Worm (Caenorhabditis elegans) whole organism, L2 larva: ENCODE measurements around the gene T21H3.5.

ENCODE experiments used
- C34F6.9 ChIP-seq: fragments of 150-350 bp; optimal IDR thresholded peaks from 2 replicates; lab custom pipeline; 2014; ENCODE audit warnings: missing biosample characterization, missing genetic modification characterization
- F13H6.1 ChIP-seq: sonication (generic microtip); optimal IDR thresholded peaks from 2 replicates; lab custom pipeline; 2016; ENCODE audit warnings: missing genetic modification characterization, missing compliant biosample characterization
- R02D3.7 ChIP-seq: fragments of 150-350 bp; optimal IDR thresholded peaks from 2 replicates; lab custom pipeline; 2014; ENCODE audit warnings: missing biosample characterization, missing genetic modification characterization
- Y55F3AM.14 ChIP-seq: fragments of 200-800 bp; sonication (Bioruptor generic); optimal IDR thresholded peaks from 2 replicates; lab custom pipeline; 2018; ENCODE audit warnings: mild to moderate bottlenecking, missing genetic modification characterization, missing compliant biosample characterization
- ZK546.5 ChIP-seq: sonication (generic microtip); optimal IDR thresholded peaks from 2 replicates; lab custom pipeline; 2017; ENCODE audit warnings: missing biosample characterization, missing genetic modification characterization
- alr-1 ChIP-seq: fragments of 150-350 bp; optimal IDR thresholded peaks from 2 replicates; lab custom pipeline; 2014; ENCODE audit warnings: missing biosample characterization, missing genetic modification characterization
- aly-2 ChIP-seq: fragments of 150-350 bp; optimal IDR thresholded peaks from 2 replicates; lab custom pipeline; 2014; ENCODE audit warnings: missing biosample characterization, missing genetic modification characterization
- ama-1 ChIP-seq: fragments of 150-350 bp; optimal IDR thresholded peaks from 2 replicates; lab custom pipeline; 2018; ENCODE audit warnings: inconsistent platforms
- blmp-1 ChIP-seq: sonication (generic microtip); optimal IDR thresholded peaks from 2 replicates; lab custom pipeline; 2017; ENCODE audit warnings: missing genetic modification characterization, mild to moderate bottlenecking, missing compliant biosample characterization, antibody characterized with exemption, moderate library complexity; ENCODE audit not compliant: insufficient read depth
- ceh-16 ChIP-seq: fragments of 150-350 bp; optimal IDR thresholded peaks from 2 replicates; lab custom pipeline; 2014; ENCODE audit warnings: missing biosample characterization, missing genetic modification characterization
- ceh-82 ChIP-seq: fragments of 150-350 bp; optimal IDR thresholded peaks from 2 replicates; lab custom pipeline; 2014; ENCODE audit warnings: missing biosample characterization, missing genetic modification characterization
- crh-2 ChIP-seq: sonication (generic microtip); optimal IDR thresholded peaks from 2 replicates; lab custom pipeline; 2017; ENCODE audit warnings: missing biosample characterization, missing genetic modification characterization
- egl-27 ChIP-seq: sonication (generic microtip); optimal IDR thresholded peaks from 3 replicates; lab custom pipeline; 2017; ENCODE audit warnings: missing biosample characterization, missing genetic modification reagents, missing genetic modification characterization
- elt-1 ChIP-seq: fragments of 150-350 bp; optimal IDR thresholded peaks from 2 replicates; lab custom pipeline; 2014; ENCODE audit warnings: missing biosample characterization, missing genetic modification characterization
- fos-1 ChIP-seq: fragments of 150-350 bp; optimal IDR thresholded peaks from 2 replicates; lab custom pipeline; 2014; ENCODE audit warnings: missing biosample characterization, missing genetic modification characterization
- gmeb-1 ChIP-seq: fragments of 150-350 bp; optimal IDR thresholded peaks from 2 replicates; lab custom pipeline; 2014; ENCODE audit warnings: missing biosample characterization, missing genetic modification characterization
- lin-11 ChIP-seq: fragments of 150-350 bp; sonication (generic microtip); optimal IDR thresholded peaks from 2 replicates; lab custom pipeline; 2014; ENCODE audit warnings: missing biosample characterization, missing genetic modification characterization, inconsistent platforms, mixed read lengths
- lin-13 ChIP-seq: fragments of 150-350 bp; optimal IDR thresholded peaks from 2 replicates; lab custom pipeline; 2014; ENCODE audit warnings: missing biosample characterization, missing genetic modification reagents, missing genetic modification characterization
- lsy-2 ChIP-seq, 2 experiments: fragments of 150-350 bp in 1 of 2; sonication (generic microtip) in 1 of 2; optimal IDR thresholded peaks; 2 replicates each; lab custom pipeline; 2014 to 2017; ENCODE audit warnings: missing biosample characterization in 2 of 2, missing genetic modification characterization in 2 of 2
- mab-5 ChIP-seq: fragments of 150-350 bp; optimal IDR thresholded peaks from 2 replicates; lab custom pipeline; 2014; ENCODE audit warnings: missing biosample characterization, missing genetic modification characterization
- mdl-1 ChIP-seq, 2 experiments: fragments of 150-350 bp in 1 of 2; sonication (generic microtip) in 1 of 2; optimal IDR thresholded peaks; 2 replicates each; lab custom pipeline; 2017; ENCODE audit warnings: missing biosample characterization in 2 of 2, missing genetic modification characterization in 2 of 2
- nhr-10 ChIP-seq: sonication (generic microtip); optimal IDR thresholded peaks from 2 replicates; lab custom pipeline; 2017; ENCODE audit warnings: missing biosample characterization, missing genetic modification characterization
- nhr-11 ChIP-seq: fragments of 150-350 bp; optimal IDR thresholded peaks from 2 replicates; lab custom pipeline; 2014; ENCODE audit warnings: missing biosample characterization, missing genetic modification characterization
- nhr-12 ChIP-seq: fragments of 150-350 bp; optimal IDR thresholded peaks from 2 replicates; lab custom pipeline; 2014; ENCODE audit warnings: missing biosample characterization, missing genetic modification characterization
- nhr-129 ChIP-seq: fragments of 150-350 bp; optimal IDR thresholded peaks from 2 replicates; lab custom pipeline; 2014; ENCODE audit warnings: missing biosample characterization, missing genetic modification characterization
- nhr-23 ChIP-seq: fragments of 150-350 bp; optimal IDR thresholded peaks from 2 replicates; lab custom pipeline; 2014; ENCODE audit warnings: missing biosample characterization, missing genetic modification reagents, missing genetic modification characterization
- nhr-237 ChIP-seq: fragments of 150-350 bp; optimal IDR thresholded peaks from 2 replicates; lab custom pipeline; 2014; ENCODE audit warnings: missing biosample characterization, missing genetic modification characterization
- nhr-77 ChIP-seq: fragments of 150-350 bp; optimal IDR thresholded peaks from 2 replicates; lab custom pipeline; 2014; ENCODE audit warnings: missing biosample characterization, missing genetic modification characterization
- peb-1 ChIP-seq: fragments of 150-350 bp; optimal IDR thresholded peaks from 2 replicates; lab custom pipeline; 2014; ENCODE audit warnings: missing biosample characterization, missing genetic modification characterization
- sem-4 ChIP-seq: fragments of 150-350 bp; optimal IDR thresholded peaks from 2 replicates; lab custom pipeline; 2014; ENCODE audit warnings: missing biosample characterization, missing genetic modification reagents, missing genetic modification characterization
- skn-1 ChIP-seq: sonication (generic microtip); optimal IDR thresholded peaks from 2 replicates; lab custom pipeline; 2017; ENCODE audit warnings: missing biosample characterization, missing genetic modification characterization
- sma-9 ChIP-seq, 2 experiments: fragments of 150-350 bp in 1 of 2; sonication (generic microtip) in 1 of 2; optimal IDR thresholded peaks; 2 replicates each; lab custom pipeline; 2014 to 2016; ENCODE audit warnings: missing genetic modification characterization in 2 of 2, mild to moderate bottlenecking in 1 of 2, missing biosample characterization in 1 of 2, missing compliant biosample characterization in 1 of 2, missing genetic modification reagents in 1 of 2, moderate library complexity in 1 of 2
- unc-39 ChIP-seq: fragments of 150-350 bp; optimal IDR thresholded peaks from 2 replicates; lab custom pipeline; 2014; ENCODE audit warnings: missing biosample characterization, missing genetic modification characterization
- zag-1 ChIP-seq: fragments of 150-350 bp; optimal IDR thresholded peaks from 2 replicates; lab custom pipeline; 2014; ENCODE audit warnings: missing biosample characterization, missing genetic modification characterization
- ztf-11 ChIP-seq: sonication (generic microtip); optimal IDR thresholded peaks from 2 replicates; lab custom pipeline; 2017; ENCODE audit warnings: missing biosample characterization, missing genetic modification characterization
- ztf-4 ChIP-seq: fragments of 150-350 bp; optimal IDR thresholded peaks from 2 replicates; lab custom pipeline; 2014; ENCODE audit warnings: missing biosample characterization, missing genetic modification characterization

T21H3.5 gene

ce11 chrV:1179279-1179678 lies 15.2 kb upstream of the T21H3.5 start, which contains the start of gene F25A2.1:
Gene F25A2.1, plus strand, starts transcription at chrV:1179579.
- TF ChIP-seq fos-1 (tag; lab: Kevin White, UChicago) (peak; percentile 19), crh-2 (tag; lab: Kevin White, UChicago) (no peak), sma-9 (GFP tag; optimal IDR thresholded peaks at IDR 0.05; lab: Kevin White, UChicago) (no peak), sma-9 (tag; optimal IDR thresholded peaks at IDR 0.05; lab: Kevin White, UChicago) (no peak), zag-1 (no peak), ztf-11 (no peak), alr-1 (no peak), nhr-23 (no peak), nhr-129 (tag; lab: Kevin White, UChicago) (no peak), lin-13 (GFP tag; lab: Kevin White, UChicago) (no peak)

DNA sequence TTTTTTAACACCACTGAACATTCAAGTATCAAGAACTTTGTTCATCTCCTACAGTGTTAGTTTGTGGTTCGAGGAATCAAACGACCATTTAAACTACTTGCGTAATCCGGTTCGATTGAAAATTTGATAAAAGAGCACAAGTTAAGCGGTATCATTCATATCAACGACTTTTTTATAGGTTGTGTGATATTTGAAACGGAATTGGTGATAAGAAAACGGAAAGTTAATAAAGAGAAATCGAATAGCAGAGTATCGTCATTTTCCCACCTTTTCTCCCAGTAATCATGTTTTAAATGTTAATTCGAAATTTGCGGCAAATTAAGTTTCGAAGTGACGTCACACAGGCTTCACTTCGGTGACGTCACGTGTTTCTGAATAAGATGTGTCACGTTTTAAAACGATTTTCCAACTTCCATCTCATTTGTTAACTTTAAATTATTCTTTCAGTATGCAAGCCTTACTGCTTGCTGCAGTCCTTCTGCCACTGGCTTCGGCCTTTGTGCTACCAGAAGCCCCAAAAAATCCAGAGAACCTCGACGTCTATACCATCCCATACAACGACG lies 12.3 kb upstream of the T21H3.5 start, which contains the start of gene T21H3.1:
Gene T21H3.1, plus strand, starts transcription at position 448 of the 563 bp plus-strand sequence.
- TF ChIP-seq sma-9 (GFP tag; optimal IDR thresholded peaks at IDR 0.05; lab: Kevin White, UChicago) (peak; percentile 60), sma-9 (tag; optimal IDR thresholded peaks at IDR 0.05; lab: Kevin White, UChicago) (no peak), nhr-11 (tag; lab: Kevin White, UChicago) (no peak), fos-1 (tag; lab: Kevin White, UChicago) (peak; percentile 92), crh-2 (tag; lab: Kevin White, UChicago) (peak; percentile 57)
- TF ChIP-seq, all 48 proteins: peak for 3

- no peak for TF ChIP-seq sem-4 (tag; lab: Kevin White, UChicago)
- TF ChIP-seq unc-39 (tag; lab: Kevin White, UChicago) = no peak
- TF ChIP-seq fos-1 (tag; lab: Kevin White, UChicago) = no peak
- TF ChIP-seq R02D3.7 (tag; lab: Kevin White, UChicago) = no peak
- TF ChIP-seq aly-2 (tag; lab: Kevin White, UChicago) = no peak
- no peak for TF ChIP-seq egl-27
- TF ChIP-seq alr-1 = no peak
- TF ChIP-seq lsy-2 (tag; optimal IDR thresholded peaks at IDR 0.05; lab: Kevin White, UChicago) = no peak
- TF ChIP-seq Y55F3AM.14 (GFP tag; lab: Kevin White, UChicago) = no peak
- no peak for TF ChIP-seq F13H6.1 (tag; lab: Kevin White, UChicago)
- TF ChIP-seq ama-1 = no peak
- TF ChIP-seq gmeb-1 (tag; lab: Kevin White, UChicago) = no peak
- TF ChIP-seq mdl-1 (tag; optimal IDR thresholded peaks at IDR 0.05; lab: Kevin White, UChicago) = no peak
- TF ChIP-seq sma-9 (GFP tag; optimal IDR thresholded peaks at IDR 0.05; lab: Kevin White, UChicago) = no peak
- TF ChIP-seq sma-9 (tag; optimal IDR thresholded peaks at IDR 0.05; lab: Kevin White, UChicago) = no peak
- TF ChIP-seq crh-2 (tag; lab: Kevin White, UChicago) = no peak
- TF ChIP-seq skn-1 (tag; lab: Kevin White, UChicago) = no peak
- TF ChIP-seq nhr-129 (tag; lab: Kevin White, UChicago) = no peak
- TF ChIP-seq nhr-10 (tag; lab: Kevin White, UChicago) = no peak
- TF ChIP-seq peb-1 (tag; lab: Kevin White, UChicago) = no peak
These were observed 6.5 kb upstream of the T21H3.5 start for ce11 chrV:1170591-1170990.

DNA sequence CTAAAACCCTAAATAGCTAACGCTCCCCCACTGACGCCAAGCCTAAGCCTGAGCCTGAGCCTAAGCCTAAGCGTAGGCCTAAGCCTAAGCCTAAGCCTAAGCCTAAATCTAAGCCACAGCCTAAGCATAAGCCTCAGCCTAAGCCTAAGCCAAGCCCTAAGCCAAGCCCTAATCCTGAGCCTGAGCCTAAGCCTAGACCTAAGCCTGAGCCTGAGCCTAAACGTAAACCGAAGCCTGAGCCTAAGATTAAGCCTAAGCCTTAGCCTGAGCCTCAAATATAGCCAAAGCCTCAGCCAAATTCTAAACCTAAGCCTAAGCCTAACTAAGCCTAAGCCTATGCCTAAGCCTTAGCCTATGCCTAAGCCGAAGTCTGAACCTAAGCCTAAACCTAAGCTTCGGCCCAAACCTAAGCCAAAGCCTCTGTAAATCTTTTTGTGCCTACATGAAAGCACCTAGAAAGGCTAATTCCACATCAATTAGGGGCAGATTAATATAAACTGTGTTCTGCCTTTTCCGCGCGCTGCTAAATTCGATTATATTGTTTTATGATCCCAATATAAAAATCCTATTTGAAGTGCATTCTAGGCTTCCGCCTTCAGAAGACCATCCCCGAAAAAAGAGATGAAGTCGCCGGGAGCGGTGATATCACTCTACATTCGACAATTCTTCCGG lies 1.1 kb upstream of the T21H3.5 start, which contains the start of gene ptr-16:
Gene ptr-16, plus strand, starts transcription at position 622 of the 672 bp plus-strand sequence.
- no peak for TF ChIP-seq mdl-1 (tag; optimal IDR thresholded peaks at IDR 0.05; lab: Kevin White, UChicago)
- TF ChIP-seq elt-1 (tag; lab: Kevin White, UChicago) = no peak
- no peak for TF ChIP-seq gmeb-1 (tag; lab: Kevin White, UChicago)
- TF ChIP-seq nhr-12 (tag; lab: Kevin White, UChicago) = no peak
- TF ChIP-seq fos-1 (tag; lab: Kevin White, UChicago) = no peak
- TF ChIP-seq blmp-1 = no peak
- TF ChIP-seq ztf-4 (tag; lab: Kevin White, UChicago) = no peak
- TF ChIP-seq ztf-11 = no peak
- no peak for TF ChIP-seq nhr-237
- TF ChIP-seq lin-11 (tag; lab: Kevin White, UChicago) = no peak

DNA sequence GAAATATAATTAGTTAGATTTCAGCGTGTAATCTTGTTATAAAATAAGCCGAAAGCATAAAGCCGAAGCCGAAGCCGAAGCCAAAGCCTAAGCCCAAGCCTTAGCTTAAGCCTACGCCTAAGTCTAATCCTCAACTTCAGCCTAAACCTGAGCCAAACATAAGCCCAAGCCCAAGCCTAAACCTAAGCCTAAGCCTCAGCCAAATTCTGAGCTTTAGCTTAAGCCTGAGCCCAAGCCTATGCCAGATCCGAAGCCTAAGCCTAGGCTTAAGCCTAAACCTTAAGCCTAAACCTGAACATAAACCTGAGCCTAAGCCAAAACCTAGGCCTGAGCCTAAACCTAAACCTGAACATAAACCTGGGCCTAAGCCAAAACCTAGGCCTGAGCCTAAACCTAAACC lies 3.4 kb downstream of the T21H3.5 start:
- TF ChIP-seq C34F6.9 (tag; lab: Kevin White, UChicago) (no peak), elt-1 (tag; lab: Kevin White, UChicago) (no peak), egl-27 (no peak), lsy-2 (tag; optimal IDR thresholded peaks at IDR 0.05; lab: Kevin White, UChicago) (no peak), nhr-77 (tag; lab: Kevin White, UChicago) (no peak), ceh-16 (no peak), ceh-82 (tag; lab: Kevin White, UChicago) (no peak), ZK546.5 (tag; lab: Kevin White, UChicago) (no peak), nhr-12 (tag; lab: Kevin White, UChicago) (no peak), nhr-237 (no peak), ztf-4 (tag; lab: Kevin White, UChicago) (no peak), unc-39 (tag; lab: Kevin White, UChicago) (no peak), mab-5 (tag; lab: Kevin White, UChicago) (no peak), zag-1 (no peak)
